Worm (Caenorhabditis elegans) whole organism, L1 larva: ENCODE results near the gene Y37H2A.1.

Experiments
- blmp-1 ChIP-seq: fragments of 150-350 bp; optimal IDR thresholded peaks from 2 replicates; lab custom pipeline; 2014; ENCODE audit warnings: missing biosample characterization, missing genetic modification characterization
- elt-2 ChIP-seq: sonication (generic microtip); optimal IDR thresholded peaks from 2 replicates; lab custom pipeline; 2016; ENCODE audit warnings: missing genetic modification characterization, mild to moderate bottlenecking, inconsistent platforms, missing compliant biosample characterization, missing genetic modification reagents
- fkh-10 ChIP-seq: sonication (generic microtip); optimal IDR thresholded peaks from 2 replicates; lab custom pipeline; 2017; ENCODE audit warnings: missing biosample characterization, missing genetic modification reagents, missing genetic modification characterization
- lin-13 ChIP-seq: fragments of 150-350 bp; optimal IDR thresholded peaks from 2 replicates; lab custom pipeline; 2014; ENCODE audit warnings: missing biosample characterization, missing genetic modification reagents, missing genetic modification characterization
- mdl-1 ChIP-seq, 2 experiments: fragments of 150-350 bp; optimal IDR thresholded peaks; 2 replicates each; lab custom pipeline; 2014 to 2017; ENCODE audit warnings: missing biosample characterization in 2 of 2, missing genetic modification characterization in 2 of 2, inconsistent platforms in 1 of 2
- mep-1 ChIP-seq: fragments of 150-350 bp; optimal IDR thresholded peaks from 2 replicates; lab custom pipeline; 2014; ENCODE audit warnings: missing biosample characterization, missing genetic modification characterization
- nhr-237 ChIP-seq: fragments of 150-350 bp; optimal IDR thresholded peaks from 2 replicates; lab custom pipeline; 2014; ENCODE audit warnings: missing biosample characterization, missing genetic modification characterization
- nhr-77 ChIP-seq: fragments of 150-350 bp; optimal IDR thresholded peaks from 2 replicates; lab custom pipeline; 2014; ENCODE audit warnings: missing biosample characterization, missing genetic modification characterization

ce11 chrV:18162568-18162967, 54.5 kb downstream of the Y37H2A.1 start, which contains the start of gene C14A6.12:
- TF ChIP-seq fkh-10 = no peak
- TF ChIP-seq mdl-1 (tag; optimal IDR thresholded peaks at IDR 0.05; lab: Kevin White, UChicago) = no peak
- TF ChIP-seq nhr-77 (tag; lab: Kevin White, UChicago) = no peak
- TF ChIP-seq lin-13 = no peak
- TF ChIP-seq elt-2 = no peak
- no peak for TF ChIP-seq nhr-237 (tag; lab: Kevin White, UChicago)
- no peak for TF ChIP-seq blmp-1 (tag; lab: Kevin White, UChicago)
- no peak for TF ChIP-seq mep-1 (tag; lab: Kevin White, UChicago)
